Fruit fly (Drosophila melanogaster) whole organism, embryonic: ENCODE data around the gene CG33631.

Experiments used
- Abd-B ChIP-seq: fragments of 200-800 bp; sonication (Bioruptor generic); optimal IDR thresholded peaks from 2 replicates; lab custom pipeline; 2018; ENCODE audit warnings: missing biosample characterization, mild to moderate bottlenecking, missing genetic modification characterization, moderate library complexity
- BEAF-32 ChIP-seq: fragments of 200-800 bp; sonication (Bioruptor generic); optimal IDR thresholded peaks from 3 replicates; lab custom pipeline; 2017; ENCODE audit warnings: missing biosample characterization, missing genetic modification characterization, mild to moderate bottlenecking, moderate library complexity, missing genetic modification reagents
- Bgb ChIP-seq: fragments of 200-800 bp; sonication (Bioruptor generic); IDR thresholded peaks from 2 replicates; pipeline ENCODE4 v1.3.6; 2022; ENCODE audit warnings: missing biosample characterization, missing genetic modification characterization; ENCODE audit not compliant: partially characterized antibody
- CG10543 ChIP-seq: fragments of 200-800 bp; sonication (Bioruptor generic); optimal IDR thresholded peaks from 3 replicates; lab custom pipeline; 2017; ENCODE audit warnings: missing biosample characterization, mild to moderate bottlenecking, missing genetic modification characterization, moderate library complexity
- CG13287 ChIP-seq: fragments of 200-800 bp; sonication (Bioruptor generic); IDR thresholded peaks from 2 replicates; pipeline ENCODE4 v1.3.6; 2022; ENCODE audit warnings: missing biosample characterization, missing genetic modification characterization; ENCODE audit not compliant: partially characterized antibody
- CG13624 ChIP-seq: fragments of 200-800 bp; sonication (Bioruptor generic); optimal IDR thresholded peaks from 2 replicates; lab custom pipeline; 2016; ENCODE audit warnings: missing biosample characterization, missing genetic modification characterization
- CG15514 ChIP-seq: fragments of 200-800 bp; sonication (Bioruptor generic); optimal IDR thresholded peaks from 3 replicates; lab custom pipeline; 2017; ENCODE audit warnings: missing biosample characterization, missing genetic modification characterization, mild to moderate bottlenecking, moderate library complexity, missing genetic modification reagents
- CG16863 ChIP-seq: fragments of 200-800 bp; sonication (Bioruptor generic); optimal IDR thresholded peaks from 3 replicates; lab custom pipeline; 2016; ENCODE audit warnings: missing biosample characterization, missing genetic modification characterization
- CG17359 ChIP-seq: fragments of 200-800 bp; sonication (Bioruptor generic); optimal IDR thresholded peaks from 3 replicates; lab custom pipeline; 2018; ENCODE audit warnings: missing biosample characterization, mild to moderate bottlenecking, missing genetic modification characterization, moderate library complexity
- CG17385 ChIP-seq: fragments of 200-800 bp; sonication (Bioruptor generic); optimal IDR thresholded peaks from 3 replicates; lab custom pipeline; 2018; ENCODE audit warnings: missing biosample characterization, mild to moderate bottlenecking, missing genetic modification characterization
- CG31388 ChIP-seq: fragments of 200-800 bp; sonication (Bioruptor generic); optimal IDR thresholded peaks from 2 replicates; lab custom pipeline; 2016; ENCODE audit warnings: missing biosample characterization, missing genetic modification characterization
- CG3163 ChIP-seq: fragments of 200-800 bp; sonication (Bioruptor generic); optimal IDR thresholded peaks from 3 replicates; lab custom pipeline; 2016; ENCODE audit warnings: missing biosample characterization, missing genetic modification characterization
- CG34376 ChIP-seq: fragments of 200-800 bp; sonication (Bioruptor generic); optimal IDR thresholded peaks from 2 replicates; lab custom pipeline; 2018; ENCODE audit warnings: missing biosample characterization, mild to moderate bottlenecking, missing genetic modification characterization
- CG4707 ChIP-seq: fragments of 200-800 bp; sonication (Bioruptor generic); optimal IDR thresholded peaks from 2 replicates; lab custom pipeline; 2018; ENCODE audit warnings: missing biosample characterization, mild to moderate bottlenecking, missing genetic modification characterization, moderate library complexity
- CG9215 ChIP-seq: fragments of 200-800 bp; sonication (Bioruptor generic); IDR thresholded peaks from 2 replicates; pipeline ENCODE4 v1.3.6; 2022; ENCODE audit warnings: missing biosample characterization, missing genetic modification characterization
- Chrac-16 ChIP-seq: fragments of 200-800 bp; sonication (Bioruptor generic); optimal IDR thresholded peaks from 3 replicates; lab custom pipeline; 2016; ENCODE audit warnings: missing biosample characterization, missing genetic modification characterization
- CrebB ChIP-seq: fragments of 200-800 bp; sonication (Bioruptor generic); optimal IDR thresholded peaks from 3 replicates; lab custom pipeline; 2018; ENCODE audit warnings: missing biosample characterization, mild to moderate bottlenecking, missing genetic modification characterization
- D19B ChIP-seq: fragments of 200-800 bp; sonication (Bioruptor generic); optimal IDR thresholded peaks from 2 replicates; lab custom pipeline; 2017; ENCODE audit warnings: missing biosample characterization, mild to moderate bottlenecking, missing genetic modification characterization
- ERR ChIP-seq: fragments of 200-800 bp; sonication (Bioruptor generic); optimal IDR thresholded peaks from 2 replicates; lab custom pipeline; 2016; ENCODE audit warnings: missing biosample characterization, missing genetic modification characterization
- Fer2 ChIP-seq: fragments of 200-800 bp; sonication (Bioruptor generic); optimal IDR thresholded peaks from 2 replicates; lab custom pipeline; 2018; ENCODE audit warnings: missing biosample characterization, mild to moderate bottlenecking, missing genetic modification characterization, moderate library complexity
- Hey ChIP-seq: fragments of 200-800 bp; sonication (Bioruptor generic); optimal IDR thresholded peaks from 3 replicates; lab custom pipeline; 2018; ENCODE audit warnings: missing biosample characterization, mild to moderate bottlenecking, missing genetic modification characterization
- Hr78 ChIP-seq, 2 experiments: fragments of 200-800 bp in 1 of 2; fragments of >200 bp in 1 of 2; sonication (Bioruptor generic) in 1 of 2; optimal IDR thresholded peaks; 2 replicates each; lab custom pipeline; 2017 to 2019; ENCODE audit warnings: missing biosample characterization in 2 of 2, missing genetic modification characterization in 2 of 2, mild to moderate bottlenecking in 1 of 2, moderate library complexity in 1 of 2
- NK7.1 ChIP-seq: fragments of 200-800 bp; sonication (Bioruptor generic); optimal IDR thresholded peaks from 3 replicates; lab custom pipeline; 2016; ENCODE audit warnings: missing biosample characterization, missing genetic modification characterization
- Ptx1 ChIP-seq: fragments of 200-800 bp; sonication (Bioruptor generic); IDR thresholded peaks from 2 replicates; pipeline ENCODE4 v1.3.6; 2022; ENCODE audit warnings: missing biosample characterization, missing genetic modification characterization
- abd-A ChIP-seq: fragments of 200-800 bp; sonication (Bioruptor generic); optimal IDR thresholded peaks from 3 replicates; lab custom pipeline; 2019; ENCODE audit warnings: missing biosample characterization, mild to moderate bottlenecking, missing genetic modification characterization, moderate library complexity
- ase ChIP-seq: fragments of 200-800 bp; sonication (Bioruptor generic); IDR thresholded peaks from 3 replicates; pipeline ENCODE4 v1.3.6; 2022; ENCODE audit warnings: missing biosample characterization, missing genetic modification characterization
- ato ChIP-seq: fragments of 200-800 bp; sonication (Bioruptor generic); IDR thresholded peaks from 2 replicates; pipeline ENCODE4 v1.3.6; 2022; ENCODE audit warnings: missing biosample characterization, missing genetic modification characterization; ENCODE audit not compliant: partially characterized antibody
- bbx ChIP-seq: fragments of 200-800 bp; sonication (Bioruptor generic); IDR thresholded peaks from 2 replicates; pipeline ENCODE4 v1.3.6; 2022; ENCODE audit warnings: missing biosample characterization, missing genetic modification characterization; ENCODE audit not compliant: partially characterized antibody
- cato ChIP-seq: fragments of 200-800 bp; sonication (Bioruptor generic); optimal IDR thresholded peaks from 2 replicates; lab custom pipeline; 2016; ENCODE audit warnings: missing biosample characterization, missing genetic modification characterization, borderline replicate concordance
- crol ChIP-seq: fragments of 200-800 bp; sonication (Bioruptor generic); IDR thresholded peaks from 2 replicates; pipeline ENCODE4 v1.3.6; 2022; ENCODE audit warnings: missing biosample characterization, missing genetic modification characterization
- dmrt99B ChIP-seq: fragments of 200-800 bp; sonication (Bioruptor generic); optimal IDR thresholded peaks from 2 replicates; lab custom pipeline; 2018; ENCODE audit warnings: missing biosample characterization, mild to moderate bottlenecking, missing genetic modification characterization, moderate library complexity
- gcm ChIP-seq: fragments of 200-800 bp; sonication (Bioruptor generic); optimal IDR thresholded peaks from 2 replicates; lab custom pipeline; 2019; ENCODE audit warnings: missing biosample characterization, mild to moderate bottlenecking, missing genetic modification characterization, moderate library complexity
- gcm2 ChIP-seq: fragments of 200-800 bp; sonication (Bioruptor generic); optimal IDR thresholded peaks from 2 replicates; lab custom pipeline; 2016; ENCODE audit warnings: missing biosample characterization, missing genetic modification characterization
- gem ChIP-seq: fragments of 200-800 bp; sonication (Bioruptor generic); optimal IDR thresholded peaks from 2 replicates; lab custom pipeline; 2019; ENCODE audit warnings: missing biosample characterization, mild to moderate bottlenecking, missing genetic modification characterization, moderate library complexity
- gt ChIP-seq: fragments of 200-800 bp; sonication (Bioruptor generic); IDR thresholded peaks from 2 replicates; pipeline ENCODE4 v1.3.6; 2022; ENCODE audit warnings: missing biosample characterization, missing genetic modification characterization
- lola ChIP-seq, 3 experiments: fragments of >200 bp in 2 of 3; fragments of 200-800 bp in 1 of 3; sonication (Bioruptor generic) in 1 of 3; optimal IDR thresholded peaks; 2 replicates each; lab custom pipeline; 2017 to 2019; ENCODE audit warnings: missing biosample characterization in 3 of 3, missing genetic modification characterization in 3 of 3, mild to moderate bottlenecking in 1 of 3, moderate library complexity in 1 of 3
- luna ChIP-seq: fragments of 200-800 bp; sonication (Bioruptor generic); optimal IDR thresholded peaks from 2 replicates; lab custom pipeline; 2016; ENCODE audit warnings: missing biosample characterization, missing genetic modification characterization
- phol ChIP-seq: fragments of 200-800 bp; sonication (Bioruptor generic); optimal IDR thresholded peaks from 3 replicates; lab custom pipeline; 2018; ENCODE audit warnings: missing biosample characterization, mild to moderate bottlenecking, missing genetic modification characterization, moderate library complexity
- pzg ChIP-seq: fragments of 200-800 bp; sonication (Bioruptor generic); optimal IDR thresholded peaks from 3 replicates; lab custom pipeline; 2018; ENCODE audit warnings: missing biosample characterization, mild to moderate bottlenecking, missing genetic modification characterization, moderate library complexity
- schlank ChIP-seq: fragments of 200-800 bp; sonication (Bioruptor generic); optimal IDR thresholded peaks from 2 replicates; lab custom pipeline; 2018; ENCODE audit warnings: missing biosample characterization, mild to moderate bottlenecking, missing genetic modification characterization
- sima ChIP-seq: fragments of 200-800 bp; sonication (Bioruptor generic); optimal IDR thresholded peaks from 2 replicates; lab custom pipeline; 2016; ENCODE audit warnings: missing biosample characterization, missing genetic modification characterization
- sisA ChIP-seq: fragments of 200-800 bp; sonication (Bioruptor generic); IDR thresholded peaks from 2 replicates; pipeline ENCODE4 v1.3.6; 2022; ENCODE audit warnings: missing biosample characterization, missing genetic modification characterization
- slbo ChIP-seq: fragments of 200-800 bp; sonication (Bioruptor generic); IDR thresholded peaks from 2 replicates; pipeline ENCODE4 v1.3.6; 2022; ENCODE audit warnings: missing biosample characterization, missing genetic modification characterization
- tin ChIP-seq: fragments of 200-800 bp; sonication (Bioruptor generic); optimal IDR thresholded peaks from 3 replicates; lab custom pipeline; 2016; ENCODE audit warnings: missing biosample characterization, missing genetic modification characterization
- trem ChIP-seq: fragments of 200-800 bp; optimal IDR thresholded peaks from 3 replicates; lab custom pipeline; 2019; ENCODE audit warnings: missing biosample characterization, mild to moderate bottlenecking, missing genetic modification characterization, moderate library complexity
- unpg ChIP-seq: fragments of 200-800 bp; sonication (Bioruptor generic); optimal IDR thresholded peaks from 3 replicates; lab custom pipeline; 2018; ENCODE audit warnings: missing biosample characterization, mild to moderate bottlenecking, missing genetic modification characterization, moderate library complexity
- z ChIP-seq: fragments of 200-800 bp; sonication (Bioruptor generic); IDR thresholded peaks from 3 replicates; pipeline ENCODE4 v1.3.6; 2022; ENCODE audit warnings: missing biosample characterization, missing genetic modification characterization
- zfh1 ChIP-seq: fragments of 200-800 bp; sonication (Bioruptor generic); IDR thresholded peaks from 3 replicates; pipeline ENCODE4 v1.3.6; 2022; ENCODE audit warnings: missing biosample characterization, missing genetic modification characterization

Gene CG33631

DNA sequence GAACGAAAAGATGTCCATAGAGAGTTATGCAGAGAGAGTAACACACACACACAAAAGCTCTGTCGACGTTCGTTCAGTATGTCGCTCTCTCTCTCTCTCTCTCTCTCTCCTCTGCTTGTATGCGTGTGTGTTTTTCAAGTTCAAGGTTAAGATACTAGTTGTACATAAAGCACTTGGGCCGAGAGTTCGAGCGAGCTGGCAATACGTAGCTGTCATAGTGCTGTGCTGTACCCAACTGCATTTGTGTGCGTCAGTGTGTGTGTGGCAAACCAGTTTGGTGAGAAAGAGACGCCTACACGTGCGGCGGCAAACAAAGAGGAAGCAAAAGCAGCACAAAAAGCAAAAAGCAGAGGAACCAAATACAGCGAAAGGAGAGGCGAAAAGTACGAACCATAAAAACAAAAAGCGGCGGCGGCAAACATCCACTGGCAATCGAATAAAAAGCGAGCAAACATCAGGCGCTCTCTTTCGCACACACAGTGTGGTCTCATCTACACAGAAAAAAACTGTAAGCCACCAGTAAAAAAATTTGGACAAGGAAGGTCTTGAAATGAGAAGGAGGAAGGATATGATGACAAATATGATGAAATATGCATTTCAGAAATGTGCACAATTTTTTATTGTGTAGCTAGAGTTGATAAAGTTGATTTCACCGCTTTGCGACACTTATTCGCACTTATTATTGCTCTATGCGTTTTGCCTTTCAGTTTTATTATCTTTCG is 23.6 kb downstream of the CG33631 start (continued):
- TF ChIP-seq CrebB (tag; lab: Kevin White, UChicago) (no peak), Hey (tag; lab: Kevin White, UChicago) (no peak), phol (tag; lab: Kevin White, UChicago) (peak; percentile 73), ase (GFP tag; lab: Robert Waterston, UW) (peak; percentile 64; the same call in 1 of the 3 replicates), schlank (tag; lab: Kevin White, UChicago) (peak; percentile 6), sisA (GFP tag; lab: Robert Waterston, UW) (peak; percentile 76), Ptx1 (peak; percentile 75), dmrt99B (tag; lab: Kevin White, UChicago) (peak; percentile 68), gem (peak; percentile 75), trem (no peak), CG3163 (GFP tag; lab: Kevin White, UChicago) (peak; percentile 28), NK7.1 (GFP tag; lab: Kevin White, UChicago) (peak; percentile 58), CG31388 (GFP tag; lab: Kevin White, UChicago) (no peak), Hr78 (GFP tag; optimal IDR thresholded peaks at IDR 0.05; lab: Kevin White, UChicago) (peak in 1 of 2 experiments; percentile 52), sima (GFP tag; lab: Kevin White, UChicago) (no peak), CG4707 (GFP tag; lab: Kevin White, UChicago) (no peak), gcm2 (peak; percentile 56), abd-A (peak; percentile 87), pzg (GFP tag; lab: Kevin White, UChicago) (no peak), z (GFP tag; lab: Robert Waterston, UW) (no peak), CG17359 (tag; lab: Kevin White, UChicago) (peak; percentile 62), BEAF-32 (no peak), cato (peak; percentile 40), Abd-B (peak; percentile 61), CG10543 (GFP tag; lab: Kevin White, UChicago) (no peak), CG16863 (GFP tag; lab: Kevin White, UChicago) (peak; percentile 55), CG15514 (GFP tag; lab: Kevin White, UChicago) (peak; percentile 65), gt (GFP tag; lab: Robert Waterston, UW) (no peak), crol (no peak), CG9215 (no peak), unpg (GFP tag; lab: Kevin White, UChicago) (peak; percentile 56), Bgb (GFP tag; lab: Robert Waterston, UW) (0 out of 2 replicates have a peak, but pooled peaks have one; percentile 13), CG13624 (GFP tag; lab: Kevin White, UChicago) (peak; percentile 72), CG34376 (GFP tag; lab: Kevin White, UChicago) (no peak), slbo (GFP tag; lab: Robert Waterston, UW) (peak; percentile 88), Fer2 (no peak), lola (GFP tag; optimal IDR thresholded peaks at IDR 0.05; lab: Kevin White, UChicago) (no peak), zfh1 (GFP tag; lab: Robert Waterston, UW) (peak; percentile 66; the same call in 2 of the 3 replicates), CG13287 (no peak; the same call in 1 of the 2 replicates), bbx (no peak), tin (GFP tag; lab: Kevin White, UChicago) (peak; percentile 65), ato (GFP tag; lab: Robert Waterston, UW) (no peak), CG17385 (GFP tag; lab: Kevin White, UChicago) (peak; percentile 52), luna (GFP tag; lab: Kevin White, UChicago) (peak; percentile 35), D19B (GFP tag; lab: Kevin White, UChicago) (peak; percentile 39), ERR (GFP tag; lab: Kevin White, UChicago) (peak; percentile 50), Chrac-16 (GFP tag; lab: Kevin White, UChicago) (peak; percentile 21), gcm (no peak)
